Fruit fly (Drosophila melanogaster): ENCODE data around the gene CG9427.

dm6 chr3R:9628036-9628435 lies 1.3 kb upstream of the CG9427 start:
- TF ChIP-seq tj (GFP tag; optimal IDR thresholded peaks at IDR 0.05) = no peak
- TF ChIP-seq cnc (optimal IDR thresholded peaks at IDR 0.05) = no peak
- TF ChIP-seq ovo (GFP tag; optimal IDR thresholded peaks at IDR 0.05) = no peak

Data from whole organism, adult.